Fruit fly (Drosophila melanogaster) whole organism, wandering third instar larva: ENCODE measurements around the gene Ptpmeg2.

Experiments
- Abd-B ChIP-seq: fragments of >200 bp; optimal IDR thresholded peaks from 2 replicates; lab custom pipeline; 2017; ENCODE audit warnings: missing biosample characterization, missing genetic modification characterization
- CG32264 ChIP-seq: fragments of 200-800 bp; sonication (Bioruptor generic); optimal IDR thresholded peaks from 2 replicates; lab custom pipeline; 2016; ENCODE audit warnings: missing biosample characterization, missing genetic modification characterization
- CG9705 ChIP-seq: fragments of 200-800 bp; sonication (Bioruptor generic); optimal IDR thresholded peaks from 2 replicates; lab custom pipeline; 2018; ENCODE audit warnings: missing biosample characterization, mild to moderate bottlenecking, missing genetic modification characterization
- CrebA ChIP-seq: fragments of 200-800 bp; sonication (Bioruptor generic); optimal IDR thresholded peaks from 2 replicates; lab custom pipeline; 2016; ENCODE audit warnings: missing biosample characterization, mild to moderate bottlenecking, missing genetic modification characterization, borderline replicate concordance
- Dfd ChIP-seq: fragments of >200 bp; optimal IDR thresholded peaks from 2 replicates; lab custom pipeline; 2017; ENCODE audit warnings: missing biosample characterization, missing genetic modification characterization
- Dif ChIP-seq: fragments of 200-275, 200-300 bp; sonication (Bioruptor generic); optimal IDR thresholded peaks from 2 replicates; lab custom pipeline; 2018; ENCODE audit warnings: missing biosample characterization, missing genetic modification characterization; ENCODE audit not compliant: partially characterized antibody
- GATAd ChIP-seq: sonication (Bioruptor generic); optimal IDR thresholded peaks from 2 replicates; lab custom pipeline; 2016; ENCODE audit warnings: missing biosample characterization, missing genetic modification characterization
- HLH106 ChIP-seq: fragments of 200-800 bp; optimal IDR thresholded peaks from 3 replicates; lab custom pipeline; 2019; ENCODE audit warnings: missing biosample characterization, mild to moderate bottlenecking, missing genetic modification characterization, moderate library complexity
- Hnf4 ChIP-seq: fragments of 200-800 bp; sonication (Bioruptor generic); optimal IDR thresholded peaks from 2 replicates; lab custom pipeline; 2016; ENCODE audit warnings: missing biosample characterization, mild to moderate bottlenecking, missing genetic modification characterization
- Hr78 ChIP-seq: fragments of >200 bp; optimal IDR thresholded peaks from 2 replicates; lab custom pipeline; 2017; ENCODE audit warnings: missing biosample characterization, missing genetic modification characterization
- Hr83 ChIP-seq: fragments of 200-300 bp; sonication (Bioruptor generic); optimal IDR thresholded peaks from 2 replicates; lab custom pipeline; 2016; ENCODE audit warnings: missing biosample characterization, mild to moderate bottlenecking, missing genetic modification characterization, moderate library complexity; ENCODE audit not compliant: poor library complexity, severe bottlenecking
- Jra ChIP-seq: sonication (Bioruptor generic); optimal IDR thresholded peaks from 2 replicates; lab custom pipeline; 2016; ENCODE audit warnings: missing biosample characterization, missing genetic modification characterization
- Mio ChIP-seq: sonication (Bioruptor generic); optimal IDR thresholded peaks from 2 replicates; lab custom pipeline; 2016; ENCODE audit warnings: missing biosample characterization, missing genetic modification characterization
- Myc ChIP-seq: fragments of >200 bp; optimal IDR thresholded peaks from 2 replicates; lab custom pipeline; 2017
- N ChIP-seq: fragments of >200 bp; optimal IDR thresholded peaks from 2 replicates; lab custom pipeline; 2018; ENCODE audit warnings: missing biosample characterization, missing external identifiers, missing genetic modification characterization
- OdsH ChIP-seq: fragments of 200-800 bp; sonication (Bioruptor generic); optimal IDR thresholded peaks from 2 replicates; lab custom pipeline; 2016; ENCODE audit warnings: missing biosample characterization, mild to moderate bottlenecking, missing genetic modification characterization
- Rel ChIP-seq, 2 experiments: fragments of 200-800 bp; sonication (Bioruptor generic) in 1 of 2; optimal IDR thresholded peaks; 2 replicates in 1 of 2; 3 replicates in 1 of 2; lab custom pipeline; 2016 to 2019; ENCODE audit warnings: mild to moderate bottlenecking in 2 of 2, missing biosample characterization in 2 of 2, missing genetic modification characterization in 2 of 2, moderate library complexity in 1 of 2
- Sp1 ChIP-seq: fragments of 200-800 bp; sonication (Bioruptor generic); optimal IDR thresholded peaks from 3 replicates; lab custom pipeline; 2019; ENCODE audit warnings: missing biosample characterization, mild to moderate bottlenecking, missing genetic modification characterization, moderate library complexity
- Vsx2 ChIP-seq: fragments of 200-300, 225-300 bp; sonication (Bioruptor generic); optimal IDR thresholded peaks from 2 replicates; lab custom pipeline; 2018; ENCODE audit warnings: missing biosample characterization, missing genetic modification characterization; ENCODE audit not compliant: partially characterized antibody
- br ChIP-seq: fragments of 200-800 bp; sonication (Bioruptor generic); optimal IDR thresholded peaks from 2 replicates; lab custom pipeline; 2016; ENCODE audit warnings: missing biosample characterization, missing genetic modification characterization
- brk ChIP-seq: fragments of 200-800 bp; sonication (Bioruptor generic); optimal IDR thresholded peaks from 2 replicates; lab custom pipeline; 2016; ENCODE audit warnings: missing biosample characterization, mild to moderate bottlenecking, missing genetic modification characterization
- dl ChIP-seq, 2 experiments: fragments of 175-275, 200-275 bp in 1 of 2; fragments of 200-275 bp in 1 of 2; sonication (Bioruptor generic); optimal IDR thresholded peaks; lab custom pipeline; 2018; ENCODE audit warnings: mild to moderate bottlenecking in 2 of 2, missing biosample characterization in 2 of 2, missing genetic modification characterization in 2 of 2, moderate library complexity in 2 of 2; ENCODE audit not compliant: partially characterized antibody in 2 of 2, insufficient read depth in 1 of 2
- dmrt93B ChIP-seq: fragments of 200-800 bp; sonication (Bioruptor generic); optimal IDR thresholded peaks from 2 replicates; lab custom pipeline; 2018; ENCODE audit warnings: missing biosample characterization, mild to moderate bottlenecking, missing genetic modification characterization
- dsf ChIP-seq: sonication (Bioruptor generic); optimal IDR thresholded peaks from 2 replicates; lab custom pipeline; 2016; ENCODE audit warnings: missing biosample characterization, missing genetic modification characterization, borderline replicate concordance
- ey ChIP-seq: fragments of 200-800 bp; sonication (Bioruptor generic); optimal IDR thresholded peaks from 2 replicates; lab custom pipeline; 2016; ENCODE audit warnings: missing biosample characterization, missing genetic modification characterization
- foxo ChIP-seq, 2 experiments: fragments of 200-800 bp; sonication (Bioruptor generic); optimal IDR thresholded peaks; 2 replicates in 1 of 2; 3 replicates in 1 of 2; lab custom pipeline; 2016 to 2017; ENCODE audit warnings: missing biosample characterization in 2 of 2, missing genetic modification characterization in 2 of 2
- fru ChIP-seq: fragments of 200-800 bp; sonication (Bioruptor generic); optimal IDR thresholded peaks from 3 replicates; lab custom pipeline; 2016; ENCODE audit warnings: missing biosample characterization, mild to moderate bottlenecking, missing genetic modification characterization
- h ChIP-seq: fragments of 200-800 bp; sonication (Bioruptor generic); optimal IDR thresholded peaks from 3 replicates; lab custom pipeline; 2016; ENCODE audit warnings: missing biosample characterization, mild to moderate bottlenecking, missing genetic modification characterization
- jim ChIP-seq: fragments of 175-275, 200-325 bp; sonication (Bioruptor generic); optimal IDR thresholded peaks from 2 replicates; lab custom pipeline; 2016; ENCODE audit warnings: missing biosample characterization, mild to moderate bottlenecking, missing genetic modification characterization
- lola ChIP-seq: fragments of >200 bp; optimal IDR thresholded peaks from 2 replicates; lab custom pipeline; 2017; ENCODE audit warnings: missing biosample characterization, missing genetic modification characterization
- pan ChIP-seq: fragments of >200 bp; optimal IDR thresholded peaks from 2 replicates; lab custom pipeline; 2017
- psq ChIP-seq: fragments of 200-800 bp; sonication (Bioruptor generic); optimal IDR thresholded peaks from 3 replicates; lab custom pipeline; 2017; ENCODE audit warnings: missing biosample characterization, mild to moderate bottlenecking, missing genetic modification characterization, moderate library complexity
- rgr ChIP-seq: fragments of 200-800 bp; sonication (Bioruptor generic); optimal IDR thresholded peaks from 3 replicates; lab custom pipeline; 2016; ENCODE audit warnings: missing biosample characterization, mild to moderate bottlenecking, missing genetic modification characterization
- sage ChIP-seq: fragments of 200-800 bp; sonication (Bioruptor generic); optimal IDR thresholded peaks from 2 replicates; lab custom pipeline; 2016; ENCODE audit warnings: missing biosample characterization, mild to moderate bottlenecking, missing genetic modification characterization
- sv ChIP-seq: fragments of 200-800 bp; sonication (Bioruptor generic); optimal IDR thresholded peaks from 3 replicates; lab custom pipeline; 2016; ENCODE audit warnings: missing biosample characterization, missing genetic modification characterization
- tai ChIP-seq: sonication (Bioruptor generic); optimal IDR thresholded peaks from 2 replicates; lab custom pipeline; 2016; ENCODE audit warnings: missing biosample characterization, missing genetic modification characterization
- usp ChIP-seq: fragments of >200 bp; optimal IDR thresholded peaks from 2 replicates; lab custom pipeline; 2017; ENCODE audit warnings: missing biosample characterization, missing genetic modification characterization
- woc ChIP-seq: sonication (Bioruptor generic); optimal IDR thresholded peaks from 2 replicates; lab custom pipeline; 2016; ENCODE audit warnings: missing biosample characterization, mild to moderate bottlenecking, missing genetic modification characterization

The Ptpmeg2 gene

DNA sequence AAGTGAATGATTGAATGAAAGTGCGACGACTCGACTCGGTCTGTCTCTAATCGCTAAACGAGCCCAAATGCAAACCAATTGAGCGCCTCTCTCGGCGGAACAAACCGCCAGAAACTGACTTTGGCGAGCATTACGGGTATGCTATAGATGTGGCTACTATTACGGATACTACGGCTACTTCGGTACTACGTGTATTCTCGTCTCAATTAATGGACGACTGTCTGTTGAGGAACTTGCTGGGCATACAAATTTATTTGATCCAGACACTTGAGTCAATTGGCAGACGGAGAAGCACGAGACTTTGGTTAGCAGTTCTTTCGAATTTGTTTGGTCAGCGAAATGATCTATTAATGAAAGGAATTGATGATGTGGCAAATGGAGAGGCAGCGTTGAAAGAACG is 64.5 kb downstream of the Ptpmeg2 start:
- no peak for TF ChIP-seq dmrt93B (GFP tag; lab: Kevin White, UChicago)
- TF ChIP-seq psq (GFP tag; lab: Kevin White, UChicago) = no peak
- no peak for TF ChIP-seq ey (GFP tag; lab: Kevin White, UChicago)
- no peak for TF ChIP-seq Dfd (GFP tag; lab: Kevin White, UChicago)
- TF ChIP-seq rgr (GFP tag; lab: Kevin White, UChicago) = no peak
- no peak for TF ChIP-seq OdsH (GFP tag; lab: Kevin White, UChicago)
- TF ChIP-seq tai (GFP tag; lab: Kevin White, UChicago) = no peak
- no peak for TF ChIP-seq lola (GFP tag; lab: Kevin White, UChicago)

DNA sequence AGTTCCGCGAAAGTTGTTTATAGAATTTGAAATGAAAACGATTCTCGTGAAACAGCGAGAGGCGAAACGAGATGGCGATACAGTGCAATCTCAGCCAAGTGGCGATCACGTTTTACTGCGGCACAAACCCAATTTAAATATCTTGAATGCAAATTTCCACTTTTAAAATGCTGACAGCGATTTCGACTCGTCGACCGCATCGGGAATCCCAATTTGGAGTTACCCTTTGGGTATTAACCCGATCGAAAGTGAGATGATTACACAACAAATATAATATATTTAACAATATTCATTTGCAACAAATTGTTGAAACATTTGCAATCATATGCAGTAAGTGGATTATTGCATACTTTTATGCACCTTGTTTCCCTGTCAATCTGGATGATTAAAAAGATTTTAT is 68.4 kb downstream of the Ptpmeg2 start:
- TF ChIP-seq Rel (GFP tag; optimal IDR thresholded peaks at IDR 0.05; lab: Kevin White, UChicago) (no peak), Rel (tag; optimal IDR thresholded peaks at IDR 0.05; lab: Kevin White, UChicago) (peak; percentile 93), woc (no peak)

DNA sequence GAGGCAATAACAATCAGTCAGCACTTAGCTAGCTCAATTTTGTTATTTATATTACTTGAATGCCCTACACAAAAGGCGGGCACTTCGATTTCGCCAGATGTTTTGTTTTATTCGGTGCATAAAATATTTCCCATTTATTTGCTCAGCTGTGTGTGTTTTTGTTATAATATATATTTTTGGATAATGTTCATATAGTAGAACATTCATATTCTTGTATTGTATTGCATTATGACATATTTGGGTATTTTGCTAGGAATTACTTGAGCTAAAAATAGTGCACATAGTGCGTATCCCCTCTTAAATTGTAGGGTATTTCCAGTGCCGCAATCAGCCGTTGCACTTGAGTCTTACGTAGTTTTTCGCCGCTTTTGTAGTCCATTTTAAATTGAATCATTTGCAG is 69.0 kb downstream of the Ptpmeg2 start:
- TF ChIP-seq Jra (GFP tag; lab: Kevin White, UChicago) (no peak), sv (GFP tag; lab: Kevin White, UChicago) (peak; percentile 27), CrebA (GFP tag; lab: Kevin White, UChicago) (no peak), pan (lab: Kevin White, UChicago) (no peak), dmrt93B (GFP tag; lab: Kevin White, UChicago) (peak; percentile 43), GATAd (GFP tag; lab: Kevin White, UChicago) (no peak), Abd-B (GFP tag; lab: Kevin White, UChicago) (no peak), dsf (no peak), fru (GFP tag; lab: Kevin White, UChicago) (peak; percentile 45), Rel (GFP tag; optimal IDR thresholded peaks at IDR 0.05; lab: Kevin White, UChicago) (no peak), Rel (tag; optimal IDR thresholded peaks at IDR 0.05; lab: Kevin White, UChicago) (no peak), br (GFP tag; lab: Kevin White, UChicago) (peak; percentile 50), Dif (GFP tag; lab: Kevin White, UChicago) (no peak), CG9705 (no peak), usp (GFP tag; lab: Kevin White, UChicago) (no peak), OdsH (GFP tag; lab: Kevin White, UChicago) (peak; percentile 24), jim (GFP tag; lab: Kevin White, UChicago) (no peak), Sp1 (GFP tag; lab: Kevin White, UChicago) (peak; percentile 63), lola (GFP tag; lab: Kevin White, UChicago) (no peak), Myc (lab: Kevin White, UChicago) (no peak), ey (GFP tag; lab: Kevin White, UChicago) (peak; percentile 52), woc (peak; percentile 30), Dfd (GFP tag; lab: Kevin White, UChicago) (no peak), brk (GFP tag; lab: Kevin White, UChicago) (peak; percentile 48), psq (GFP tag; lab: Kevin White, UChicago) (peak; percentile 39), Hnf4 (peak; percentile 16), Vsx2 (GFP tag; lab: Kevin White, UChicago) (no peak), HLH106 (tag; lab: Kevin White, UChicago) (peak; percentile 66), dl (GFP tag; optimal IDR thresholded peaks at IDR 0.05; lab: Kevin White, UChicago; ENCODE audit: insufficient read depth in 1 of 2, partially characterized antibody in 2 of 2) (no peak), rgr (GFP tag; lab: Kevin White, UChicago) (peak; percentile 61), tai (GFP tag; lab: Kevin White, UChicago) (no peak), sage (peak; percentile 7), h (GFP tag; lab: Kevin White, UChicago) (peak; percentile 65), N (GFP tag; lab: Kevin White, UChicago) (no peak), foxo (GFP tag; optimal IDR thresholded peaks at IDR 0.05; lab: Kevin White, UChicago) (peak in 1 of 2 experiments; percentile 70), Hr83 (GFP tag; lab: Kevin White, UChicago) (no peak), Mio (GFP tag; lab: Kevin White, UChicago) (no peak), Hr78 (no peak), CG32264 (GFP tag; lab: Kevin White, UChicago) (no peak)
